Worm (Caenorhabditis elegans) whole organism, L2 larva: ENCODE measurements around the gene irg-4.
"Not testable (repeated sequence)": the region's sequence is repeated elsewhere in the genome, so short reads cannot be mapped to it uniquely, and the experiment has no call there.

Experiments
- ceh-16 ChIP-seq: fragments of 150-350 bp; optimal IDR thresholded peaks from 2 replicates; lab custom pipeline; 2014; ENCODE audit warnings: missing biosample characterization, missing genetic modification characterization
- ceh-82 ChIP-seq: fragments of 150-350 bp; optimal IDR thresholded peaks from 2 replicates; lab custom pipeline; 2014; ENCODE audit warnings: missing biosample characterization, missing genetic modification characterization
- lin-13 ChIP-seq: fragments of 150-350 bp; optimal IDR thresholded peaks from 2 replicates; lab custom pipeline; 2014; ENCODE audit warnings: missing biosample characterization, missing genetic modification reagents, missing genetic modification characterization
- nhr-10 ChIP-seq: sonication (generic microtip); optimal IDR thresholded peaks from 2 replicates; lab custom pipeline; 2017; ENCODE audit warnings: missing biosample characterization, missing genetic modification characterization
- nhr-12 ChIP-seq: fragments of 150-350 bp; optimal IDR thresholded peaks from 2 replicates; lab custom pipeline; 2014; ENCODE audit warnings: missing biosample characterization, missing genetic modification characterization
- nhr-21 ChIP-seq: fragments of 150-350 bp; optimal IDR thresholded peaks from 2 replicates; lab custom pipeline; 2014; ENCODE audit warnings: missing biosample characterization, missing genetic modification characterization
- nhr-77 ChIP-seq: fragments of 150-350 bp; optimal IDR thresholded peaks from 2 replicates; lab custom pipeline; 2014; ENCODE audit warnings: missing biosample characterization, missing genetic modification characterization
- snpc-4 ChIP-seq: fragments of 150-350 bp; optimal IDR thresholded peaks from 2 replicates; lab custom pipeline; 2014; ENCODE audit warnings: missing biosample characterization, missing genetic modification characterization
- unc-62 ChIP-seq: fragments of 150-350 bp; optimal IDR thresholded peaks from 2 replicates; lab custom pipeline; 2014; ENCODE audit warnings: missing biosample characterization, missing genetic modification reagents, missing genetic modification characterization
- ztf-1 ChIP-seq: fragments of 200-800 bp; sonication (Bioruptor generic); conservative IDR thresholded peaks from 2 replicates; pipeline ENCODE4 v1.3.6; 2022; ENCODE audit warnings: missing genetic modification characterization, missing compliant biosample characterization
- ztf-11 ChIP-seq: sonication (generic microtip); optimal IDR thresholded peaks from 2 replicates; lab custom pipeline; 2017; ENCODE audit warnings: missing biosample characterization, missing genetic modification characterization

- TF ChIP-seq nhr-10; unc-62 (GFP tag; lab: Kevin White, UChicago); ztf-11; ztf-1; snpc-4 (tag; lab: Kevin White, UChicago); nhr-77 (tag; lab: Kevin White, UChicago); ceh-82 (tag; lab: Kevin White, UChicago); nhr-12 (tag; lab: Kevin White, UChicago); lin-13 (GFP tag; lab: Kevin White, UChicago); nhr-21 (tag; lab: Kevin White, UChicago); ceh-16 (tag; lab: Kevin White, UChicago): not testable (repeated sequence)
These were observed 41.3 kb downstream of the irg-4 start, which contains the start of gene T04A11.1 for ce11 chrIV:12476942-12477341.
